Worm (Caenorhabditis elegans): Measurements from ENCODE around the gene F44A6.4.

DNA sequence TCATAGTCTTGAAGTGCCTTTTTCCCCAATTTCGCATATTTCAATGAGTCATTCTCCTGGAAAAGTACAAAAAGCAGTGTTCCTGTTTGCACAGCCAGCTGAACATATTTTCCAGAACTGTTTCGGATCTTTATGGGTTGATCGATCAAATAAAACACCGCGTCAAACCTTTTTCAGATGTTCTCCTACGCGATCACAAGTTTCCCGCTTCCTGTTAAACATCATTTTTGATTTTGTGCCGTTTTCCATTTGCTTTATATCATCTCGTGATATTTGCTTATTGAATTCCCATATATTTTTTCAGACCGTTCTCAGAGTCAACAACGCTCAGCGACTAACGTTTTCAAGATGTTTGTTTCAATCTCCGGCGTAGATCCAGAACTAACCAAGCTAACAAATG, 40.6 kb downstream of the F44A6.4 start, which contains the start of gene C07A4.3:
- TF ChIP-seq pes-1 (GFP tag; IDR thresholded peaks at IDR 0.05) (no peak), tra-4 (tag; optimal IDR thresholded peaks at IDR 0.05) (no peak), ceh-13 (GFP tag; optimal IDR thresholded peaks at IDR 0.05) (no peak), hmg-4 (GFP tag; optimal IDR thresholded peaks at IDR 0.05) (no peak), ama-1 (optimal IDR thresholded peaks at IDR 0.05) (no peak), hnd-1 (tag; optimal IDR thresholded peaks at IDR 0.05) (no peak), scrt-1 (GFP tag; IDR thresholded peaks at IDR 0.05) (no peak), B0310.2 (tag; optimal IDR thresholded peaks at IDR 0.05) (no peak), aly-1 (tag; optimal IDR thresholded peaks at IDR 0.05) (no peak), ceh-36 (tag; optimal IDR thresholded peaks at IDR 0.05) (no peak)

All from whole organism, early embryonic.